Worm (Caenorhabditis elegans) whole organism, late embryonic: Measurements from ENCODE around the gene C35D10.8.
A peak's percentile ranks its signal among the peaks of the same experiment; 100 is the strongest.

Source experiments
- C38D4.7 ChIP-seq: fragments of 200-800 bp; sonication (Bioruptor generic); optimal IDR thresholded peaks from 2 replicates; lab custom pipeline; 2018; ENCODE audit warnings: mild to moderate bottlenecking, missing genetic modification characterization, moderate library complexity, missing compliant biosample characterization
- F13H6.1 ChIP-seq: sonication (generic microtip); optimal IDR thresholded peaks from 2 replicates; lab custom pipeline; 2016; ENCODE audit warnings: missing genetic modification characterization, missing compliant biosample characterization
- T23F11.4 ChIP-seq: fragments of 200-800 bp; sonication (Bioruptor generic); optimal IDR thresholded peaks from 2 replicates; lab custom pipeline; 2018; ENCODE audit warnings: mild to moderate bottlenecking, missing genetic modification characterization, missing compliant biosample characterization
- ama-1 ChIP-seq: fragments of 150-350 bp; optimal IDR thresholded peaks from 2 replicates; lab custom pipeline; 2014
- ceh-14 ChIP-seq: sonication (generic microtip); optimal IDR thresholded peaks from 2 replicates; lab custom pipeline; 2016; ENCODE audit warnings: missing genotype, missing genetic modification characterization, missing compliant biosample characterization
- ceh-18 ChIP-seq: sonication (generic microtip); optimal IDR thresholded peaks from 2 replicates; lab custom pipeline; 2016; ENCODE audit warnings: missing genetic modification characterization, missing compliant biosample characterization
- ceh-19 ChIP-seq: fragments of 200-800 bp; sonication (Bioruptor generic); optimal IDR thresholded peaks from 2 replicates; lab custom pipeline; 2018; ENCODE audit warnings: mild to moderate bottlenecking, missing genetic modification characterization, missing compliant biosample characterization
- ceh-2 ChIP-seq: sonication (generic microtip); optimal IDR thresholded peaks from 2 replicates; lab custom pipeline; 2016; ENCODE audit warnings: missing genotype, missing genetic modification characterization, missing compliant biosample characterization
- ceh-30 ChIP-seq: fragments of 150-350 bp; optimal IDR thresholded peaks from 2 replicates; lab custom pipeline; 2014; ENCODE audit warnings: missing biosample characterization, missing genetic modification characterization
- ceh-31 ChIP-seq: sonication (generic microtip); optimal IDR thresholded peaks from 2 replicates; lab custom pipeline; 2016; ENCODE audit warnings: missing genetic modification characterization, missing compliant biosample characterization
- ceh-34 ChIP-seq: sonication (generic microtip); optimal IDR thresholded peaks from 2 replicates; lab custom pipeline; 2016; ENCODE audit warnings: mild to moderate bottlenecking, missing genetic modification characterization, missing compliant biosample characterization
- ceh-45 ChIP-seq: fragments of 200-800 bp; sonication (Bioruptor generic); IDR thresholded peaks from 2 replicates; pipeline ENCODE4 v1.3.6; 2022; ENCODE audit warnings: missing genetic modification reagents, missing genetic modification characterization, missing compliant biosample characterization
- ceh-9 ChIP-seq: sonication (generic microtip); optimal IDR thresholded peaks from 2 replicates; lab custom pipeline; 2016; ENCODE audit warnings: mild to moderate bottlenecking, missing genetic modification characterization, inconsistent platforms, missing compliant biosample characterization
- dmd-4 ChIP-seq: sonication (generic microtip); optimal IDR thresholded peaks from 2 replicates; lab custom pipeline; 2016; ENCODE audit warnings: borderline replicate concordance, missing genetic modification characterization, missing compliant biosample characterization
- dve-1 ChIP-seq: sonication (generic microtip); optimal IDR thresholded peaks from 2 replicates; lab custom pipeline; 2017; ENCODE audit warnings: antibody characterized with exemption, mild to moderate bottlenecking, missing genetic modification characterization, missing compliant biosample characterization
- elt-2 ChIP-seq: sonication (generic microtip); optimal IDR thresholded peaks from 2 replicates; lab custom pipeline; 2016; ENCODE audit warnings: missing genetic modification reagents, missing genetic modification characterization, missing compliant biosample characterization
- elt-4 ChIP-seq: sonication (generic microtip); optimal IDR thresholded peaks from 2 replicates; lab custom pipeline; 2016; ENCODE audit warnings: missing genetic modification characterization, missing compliant biosample characterization
- ets-4 ChIP-seq: sonication (generic microtip); optimal IDR thresholded peaks from 2 replicates; lab custom pipeline; 2016; ENCODE audit warnings: missing genetic modification characterization, missing compliant biosample characterization
- eyg-1 ChIP-seq: sonication (generic microtip); optimal IDR thresholded peaks from 2 replicates; lab custom pipeline; 2016; ENCODE audit warnings: missing genotype, missing genetic modification characterization, missing compliant biosample characterization
- fax-1 ChIP-seq: sonication (generic microtip); optimal IDR thresholded peaks from 2 replicates; lab custom pipeline; 2016; ENCODE audit warnings: missing genotype, missing genetic modification characterization, missing compliant biosample characterization
- fkh-10 ChIP-seq: fragments of 150-350 bp; optimal IDR thresholded peaks from 2 replicates; lab custom pipeline; 2014; ENCODE audit warnings: missing biosample characterization, missing genetic modification reagents, missing genetic modification characterization
- fkh-6 ChIP-seq: sonication (generic microtip); optimal IDR thresholded peaks from 2 replicates; lab custom pipeline; 2016; ENCODE audit warnings: missing genetic modification characterization, missing compliant biosample characterization
- gmeb-2 ChIP-seq: sonication (generic microtip); optimal IDR thresholded peaks from 2 replicates; lab custom pipeline; 2016; ENCODE audit warnings: missing genetic modification characterization, inconsistent platforms, missing compliant biosample characterization
- hlh-13 ChIP-seq: fragments of 200-800 bp; sonication (Bioruptor generic); optimal IDR thresholded peaks from 2 replicates; lab custom pipeline; 2018; ENCODE audit warnings: mild to moderate bottlenecking, missing genetic modification characterization, missing compliant biosample characterization
- hlh-15 ChIP-seq: sonication (generic microtip); optimal IDR thresholded peaks from 2 replicates; lab custom pipeline; 2016; ENCODE audit warnings: missing genetic modification characterization, missing compliant biosample characterization
- hlh-30 ChIP-seq: sonication (generic microtip); optimal IDR thresholded peaks from 2 replicates; lab custom pipeline; 2017; ENCODE audit warnings: antibody characterized with exemption, missing genetic modification characterization, missing compliant biosample characterization; ENCODE audit not compliant: insufficient read depth
- hlh-6 ChIP-seq: sonication (generic microtip); optimal IDR thresholded peaks from 2 replicates; lab custom pipeline; 2016; ENCODE audit warnings: missing genotype, missing genetic modification characterization, missing compliant biosample characterization
- hlh-8 ChIP-seq: sonication (generic microtip); optimal IDR thresholded peaks from 2 replicates; lab custom pipeline; 2016; ENCODE audit warnings: missing genotype, missing genetic modification characterization, missing compliant biosample characterization
- lim-6 ChIP-seq: sonication (generic microtip); optimal IDR thresholded peaks from 2 replicates; lab custom pipeline; 2016; ENCODE audit warnings: missing genetic modification characterization, missing compliant biosample characterization
- lin-11 ChIP-seq: fragments of 200-800 bp; sonication (Bioruptor generic); optimal IDR thresholded peaks from 2 replicates; lab custom pipeline; 2018; ENCODE audit warnings: mild to moderate bottlenecking, missing genetic modification characterization, missing compliant biosample characterization
- madf-2 ChIP-seq: sonication (generic microtip); optimal IDR thresholded peaks from 2 replicates; lab custom pipeline; 2017; ENCODE audit warnings: missing genetic modification characterization, missing compliant biosample characterization
- nfya-1 ChIP-seq: sonication (generic microtip); optimal IDR thresholded peaks from 2 replicates; lab custom pipeline; 2017; ENCODE audit warnings: missing genetic modification characterization, mild to moderate bottlenecking, missing compliant biosample characterization, antibody characterized with exemption, moderate library complexity
- nhr-11 ChIP-seq: fragments of 150-350 bp; optimal IDR thresholded peaks from 2 replicates; lab custom pipeline; 2014; ENCODE audit warnings: missing biosample characterization, missing genetic modification characterization
- nhr-232 ChIP-seq: sonication (generic microtip); optimal IDR thresholded peaks from 2 replicates; lab custom pipeline; 2016; ENCODE audit warnings: missing genetic modification characterization, missing compliant biosample characterization
- npax-4 ChIP-seq: sonication (generic microtip); optimal IDR thresholded peaks from 2 replicates; lab custom pipeline; 2016; ENCODE audit warnings: missing genetic modification characterization, missing compliant biosample characterization
- pag-3 ChIP-seq: sonication (generic microtip); optimal IDR thresholded peaks from 2 replicates; lab custom pipeline; 2016; ENCODE audit warnings: missing compliant biosample characterization, missing genetic modification characterization, borderline replicate concordance
- pat-9 ChIP-seq: fragments of 200-800 bp; sonication (Bioruptor generic); optimal IDR thresholded peaks from 2 replicates; lab custom pipeline; 2018; ENCODE audit warnings: mild to moderate bottlenecking, missing genetic modification characterization, moderate library complexity, missing compliant biosample characterization
- pax-1 ChIP-seq: fragments of 150-350 bp; optimal IDR thresholded peaks from 2 replicates; lab custom pipeline; 2014; ENCODE audit warnings: missing biosample characterization, missing genetic modification characterization
- pha-2 ChIP-seq: sonication (generic microtip); optimal IDR thresholded peaks from 2 replicates; lab custom pipeline; 2017; ENCODE audit warnings: mild to moderate bottlenecking, missing genetic modification characterization, missing compliant biosample characterization
- pha-4 ChIP-seq: fragments of 150-350 bp; optimal IDR thresholded peaks from 2 replicates; lab custom pipeline; 2018; ENCODE audit warnings: missing biosample characterization, missing genetic modification reagents, missing genetic modification characterization
- pqm-1 ChIP-seq: sonication (generic microtip); optimal IDR thresholded peaks from 2 replicates; lab custom pipeline; 2016; ENCODE audit warnings: missing genetic modification characterization, missing compliant biosample characterization
- pros-1 ChIP-seq: fragments of 150-350 bp; optimal IDR thresholded peaks from 2 replicates; lab custom pipeline; 2014; ENCODE audit warnings: missing biosample characterization, missing genetic modification reagents, missing genetic modification characterization
- sdc-2 ChIP-seq: sonication (generic microtip); optimal IDR thresholded peaks from 2 replicates; lab custom pipeline; 2016; ENCODE audit warnings: missing genotype, missing genetic modification characterization, missing compliant biosample characterization
- sox-2 ChIP-seq: fragments of 200-800 bp; sonication (Bioruptor generic); IDR thresholded peaks from 2 replicates; pipeline ENCODE4 v1.3.6; 2022; ENCODE audit warnings: missing genetic modification reagents, missing genetic modification characterization, missing compliant biosample characterization
- syd-9 ChIP-seq: sonication (generic microtip); optimal IDR thresholded peaks from 2 replicates; lab custom pipeline; 2016; ENCODE audit warnings: mild to moderate bottlenecking, missing genetic modification characterization, moderate library complexity, missing compliant biosample characterization
- tbx-7 ChIP-seq: sonication (generic microtip); optimal IDR thresholded peaks from 2 replicates; lab custom pipeline; 2016; ENCODE audit warnings: missing genotype, missing genetic modification characterization, missing compliant biosample characterization
- unc-3 ChIP-seq, 2 experiments: fragments of 200-800 bp in 1 of 2; sonication (Bioruptor generic) in 1 of 2; sonication (generic microtip) in 1 of 2; conservative IDR thresholded peaks in 1 of 2; optimal IDR thresholded peaks in 1 of 2; 2 replicates each; pipeline versions ENCODE4 v1.3.6 to Lab custom; 2016 to 2022; ENCODE audit warnings: missing compliant biosample characterization in 2 of 2, missing genetic modification characterization in 2 of 2, missing genetic modification reagents in 1 of 2
- unc-42 ChIP-seq: sonication (generic microtip); optimal IDR thresholded peaks from 2 replicates; lab custom pipeline; 2016; ENCODE audit warnings: missing genotype, missing genetic modification characterization, missing compliant biosample characterization
- unc-86 ChIP-seq: sonication (generic microtip); optimal IDR thresholded peaks from 2 replicates; lab custom pipeline; 2016; ENCODE audit warnings: missing genetic modification characterization, missing compliant biosample characterization
- ztf-16 ChIP-seq: sonication (generic microtip); optimal IDR thresholded peaks from 2 replicates; lab custom pipeline; 2017; ENCODE audit warnings: missing genetic modification characterization, missing compliant biosample characterization

The C35D10.8 gene

ce11 chrIII:4899035-4899578 lies 44.1 kb downstream of the C35D10.8 start, which contains the start of gene nhl-2:
Gene nhl-2, minus strand, starts transcription at chrIII:4899085.
- TF ChIP-seq unc-42 (tag; lab: Kevin White, UChicago) (no peak), dve-1 (no peak)

ce11 chrIII:4899728-4900127 lies 44.7 kb downstream of the C35D10.8 start:
- TF ChIP-seq pros-1 (tag; lab: Kevin White, UChicago) (peak; percentile 92), pha-4 (tag; lab: Kevin White, UChicago) (no peak), ceh-31 (peak; percentile 98), unc-3 (GFP tag; conservative IDR thresholded peaks at IDR 0.05; lab: Robert Waterston, UW) (0 out of 2 replicates have a peak, but pooled peaks have one; percentile 37), unc-3 (tag; optimal IDR thresholded peaks at IDR 0.05; lab: Kevin White, UChicago) (peak; percentile 85), eyg-1 (peak; percentile 25), fax-1 (no peak), hlh-13 (no peak), ceh-34 (tag; lab: Kevin White, UChicago) (peak; percentile 95), ama-1 (lab: Kevin White, UChicago) (no peak), pqm-1 (tag; lab: Kevin White, UChicago) (peak; percentile 77), ceh-30 (tag; lab: Kevin White, UChicago) (peak; percentile 5), nhr-232 (tag; lab: Kevin White, UChicago) (no peak), C38D4.7 (GFP tag; lab: Kevin White, UChicago) (no peak), dmd-4 (tag; lab: Kevin White, UChicago) (peak; percentile 85), sox-2 (GFP tag; lab: Robert Waterston, UW) (no peak; the same call in 1 of the 2 replicates), dve-1 (peak; percentile 93), hlh-8 (tag; lab: Kevin White, UChicago) (peak; percentile 40), pag-3 (tag; lab: Kevin White, UChicago) (no peak), syd-9 (peak; percentile 70), pat-9 (tag; lab: Kevin White, UChicago) (peak; percentile 46), lin-11 (tag; lab: Kevin White, UChicago) (no peak), npax-4 (tag; lab: Kevin White, UChicago) (no peak), F13H6.1 (tag; lab: Kevin White, UChicago) (peak; percentile 89), ztf-16 (tag; lab: Kevin White, UChicago) (peak; percentile 15), lim-6 (tag; lab: Kevin White, UChicago) (peak; percentile 79), pha-2 (tag; lab: Kevin White, UChicago) (peak; percentile 43), ets-4 (peak; percentile 99), ceh-18 (peak; percentile 99), elt-4 (tag; lab: Kevin White, UChicago) (no peak), unc-86 (peak; percentile 54), fkh-6 (tag; lab: Kevin White, UChicago) (peak; percentile 54), ceh-45 (GFP tag; lab: Robert Waterston, UW) (no peak), madf-2 (tag; lab: Kevin White, UChicago) (peak; percentile 63), ceh-14 (tag; lab: Kevin White, UChicago) (peak; percentile 88), T23F11.4 (GFP tag; lab: Kevin White, UChicago) (peak; percentile 40), ceh-19 (GFP tag; lab: Kevin White, UChicago) (peak; percentile 56), pax-1 (tag; lab: Kevin White, UChicago) (peak; percentile 45), hlh-6 (tag; lab: Kevin White, UChicago) (peak; percentile 37), fkh-10 (peak; percentile 72), elt-2 (tag; lab: Kevin White, UChicago) (peak; percentile 70), tbx-7 (tag; lab: Kevin White, UChicago) (peak; percentile 52), gmeb-2 (tag; lab: Kevin White, UChicago) (peak; percentile 10), nhr-11 (tag; lab: Kevin White, UChicago) (no peak), nfya-1 (peak; percentile 97), sdc-2 (tag; lab: Kevin White, UChicago) (peak; percentile 75), ceh-2 (tag; lab: Kevin White, UChicago) (peak; percentile 70), hlh-15 (tag; lab: Kevin White, UChicago) (no peak), ceh-9 (no peak), hlh-30 (tag; lab: Kevin White, UChicago) (peak; percentile 98)
